Worm (Caenorhabditis elegans) whole organism, L4 larva: ENCODE results near the gene sdz-31.

Experiments
- D1046.2 ChIP-seq: fragments of 200-800 bp; sonication (Bioruptor generic); IDR thresholded peaks from 2 replicates; pipeline ENCODE4 v1.3.6; 2022; ENCODE audit warnings: missing genetic modification characterization, missing compliant biosample characterization
- F26F4.8 ChIP-seq: fragments of 200-800 bp; sonication (Bioruptor generic); conservative IDR thresholded peaks from 2 replicates; pipeline ENCODE4 v1.3.6; 2022; ENCODE audit warnings: missing genetic modification characterization, missing compliant biosample characterization
- T20F7.1 ChIP-seq: fragments of 200-800 bp; sonication (Bioruptor generic); optimal IDR thresholded peaks from 2 replicates; lab custom pipeline; 2018; ENCODE audit warnings: mild to moderate bottlenecking, missing genetic modification characterization, missing compliant biosample characterization
- Y105C5A.15 ChIP-seq: fragments of 200-800 bp; sonication (Bioruptor generic); IDR thresholded peaks from 2 replicates; pipeline ENCODE4 v1.3.6; 2022; ENCODE audit warnings: missing genetic modification characterization, missing compliant biosample characterization
- Y75B8A.6 ChIP-seq: fragments of 200-800 bp; sonication (Bioruptor generic); IDR thresholded peaks from 2 replicates; pipeline ENCODE4 v1.3.6; 2022; ENCODE audit warnings: missing genetic modification reagents, missing genetic modification characterization, missing compliant biosample characterization
- ZK546.5 ChIP-seq, 2 experiments: sonication (generic microtip); optimal IDR thresholded peaks; 2 replicates each; lab custom pipeline; 2017; ENCODE audit warnings: missing biosample characterization in 2 of 2, missing genetic modification characterization in 2 of 2
- aha-1 ChIP-seq: fragments of 150-350 bp; peaks from one replicate; lab custom pipeline; 2014; ENCODE audit warnings: missing biosample characterization, missing genetic modification characterization
- arid-1 ChIP-seq: fragments of 200-800 bp; sonication (Bioruptor generic); conservative IDR thresholded peaks from 2 replicates; pipeline ENCODE4 v1.3.6; 2022; ENCODE audit warnings: missing genetic modification reagents, missing genetic modification characterization, missing compliant biosample characterization
- ceh-82 ChIP-seq: sonication (generic microtip); optimal IDR thresholded peaks from 2 replicates; lab custom pipeline; 2017; ENCODE audit warnings: missing biosample characterization, missing genetic modification characterization
- daf-12 ChIP-seq: fragments of 150-350 bp; optimal IDR thresholded peaks from 2 replicates; lab custom pipeline; 2014; ENCODE audit warnings: missing biosample characterization, missing genetic modification reagents, missing genetic modification characterization
- dmd-6 ChIP-seq: fragments of 200-800 bp; sonication (Bioruptor generic); IDR thresholded peaks from 2 replicates; pipeline ENCODE4 v1.3.6; 2022; ENCODE audit warnings: missing genetic modification reagents, missing genetic modification characterization, missing compliant biosample characterization
- dmd-9 ChIP-seq: fragments of 200-800 bp; sonication (Bioruptor generic); IDR thresholded peaks from 2 replicates; pipeline ENCODE4 v1.3.6; 2022; ENCODE audit warnings: missing genetic modification reagents, missing genetic modification characterization, missing compliant biosample characterization
- dpl-1 ChIP-seq: fragments of 150-350 bp; optimal IDR thresholded peaks from 2 replicates; lab custom pipeline; 2014; ENCODE audit warnings: missing biosample characterization, missing genetic modification reagents, missing genetic modification characterization
- dve-1 ChIP-seq: sonication (generic microtip); optimal IDR thresholded peaks from 2 replicates; lab custom pipeline; 2017; ENCODE audit warnings: antibody characterized with exemption, mild to moderate bottlenecking, missing genetic modification characterization, missing compliant biosample characterization; ENCODE audit not compliant: insufficient read depth
- egl-27 ChIP-seq: sonication (generic microtip); optimal IDR thresholded peaks from 3 replicates; lab custom pipeline; 2017; ENCODE audit warnings: missing biosample characterization, missing genetic modification reagents, missing genetic modification characterization
- fkh-10 ChIP-seq: fragments of 150-350 bp; optimal IDR thresholded peaks from 2 replicates; lab custom pipeline; 2014; ENCODE audit warnings: missing biosample characterization, missing genetic modification reagents, missing genetic modification characterization
- fos-1 ChIP-seq: fragments of 150-350 bp; optimal IDR thresholded peaks from 2 replicates; lab custom pipeline; 2014; ENCODE audit warnings: missing biosample characterization, missing genetic modification characterization
- hlh-11 ChIP-seq: fragments of 200-800 bp; sonication (Bioruptor generic); optimal IDR thresholded peaks from 2 replicates; lab custom pipeline; 2018; ENCODE audit warnings: mild to moderate bottlenecking, missing genetic modification characterization, missing compliant biosample characterization
- hlh-30 ChIP-seq: sonication (generic microtip); optimal IDR thresholded peaks from 2 replicates; lab custom pipeline; 2017; ENCODE audit warnings: antibody characterized with exemption, mild to moderate bottlenecking, missing genetic modification characterization, missing compliant biosample characterization; ENCODE audit not compliant: insufficient read depth
- hmg-1.1 ChIP-seq: fragments of 200-800 bp; sonication (Bioruptor generic); IDR thresholded peaks from 2 replicates; pipeline ENCODE4 v1.3.6; 2022; ENCODE audit warnings: missing genetic modification reagents, missing genetic modification characterization, missing compliant biosample characterization
- lin-38 ChIP-seq: fragments of 200-800 bp; sonication (Bioruptor generic); IDR thresholded peaks from 2 replicates; pipeline ENCODE4 v1.3.6; 2022; ENCODE audit warnings: missing genetic modification reagents, missing genetic modification characterization, missing compliant biosample characterization
- lsy-2 ChIP-seq, 2 experiments: fragments of 150-350 bp in 1 of 2; sonication (generic microtip) in 1 of 2; optimal IDR thresholded peaks; 2 replicates each; lab custom pipeline; 2014 to 2017; ENCODE audit warnings: missing biosample characterization in 2 of 2, missing genetic modification characterization in 2 of 2
- mdl-1 ChIP-seq, 2 experiments: fragments of 150-350 bp in 1 of 2; sonication (generic microtip) in 1 of 2; optimal IDR thresholded peaks; 2 replicates each; lab custom pipeline; 2014 to 2017; ENCODE audit warnings: missing biosample characterization in 2 of 2, missing genetic modification characterization in 2 of 2
- mes-2 ChIP-seq: sonication (generic microtip); optimal IDR thresholded peaks from 2 replicates; lab custom pipeline; 2016; ENCODE audit warnings: missing genotype, mild to moderate bottlenecking, missing genetic modification characterization, missing compliant biosample characterization; ENCODE audit not compliant: poor library complexity, severe bottlenecking
- mxl-3 ChIP-seq: fragments of 200-800 bp; sonication (Bioruptor generic); optimal IDR thresholded peaks from 2 replicates; lab custom pipeline; 2018; ENCODE audit warnings: mild to moderate bottlenecking, missing genetic modification characterization, missing compliant biosample characterization
- nhr-11 ChIP-seq: fragments of 150-350 bp; optimal IDR thresholded peaks from 2 replicates; lab custom pipeline; 2014; ENCODE audit warnings: missing biosample characterization, missing genetic modification characterization
- nhr-237 ChIP-seq: sonication (generic microtip); optimal IDR thresholded peaks from 2 replicates; lab custom pipeline; 2017; ENCODE audit warnings: missing biosample characterization, missing genetic modification characterization
- nhr-28 ChIP-seq: fragments of 150-350 bp; optimal IDR thresholded peaks from 2 replicates; lab custom pipeline; 2014; ENCODE audit warnings: missing biosample characterization, missing genetic modification characterization
- nhr-42 ChIP-seq: fragments of 200-800 bp; sonication (Bioruptor generic); IDR thresholded peaks from 2 replicates; pipeline ENCODE4 v1.3.6; 2022; ENCODE audit warnings: missing genetic modification characterization, missing compliant biosample characterization
- php-3 ChIP-seq: fragments of 200-800 bp; sonication (Bioruptor generic); IDR thresholded peaks from 2 replicates; pipeline ENCODE4 v1.3.6; 2022; ENCODE audit warnings: missing genetic modification reagents, missing genetic modification characterization, missing compliant biosample characterization
- rbr-2 ChIP-seq: sonication (generic microtip); optimal IDR thresholded peaks from 2 replicates; lab custom pipeline; 2016; ENCODE audit warnings: missing genotype, missing genetic modification characterization, missing compliant biosample characterization
- skn-1 ChIP-seq: fragments of 150-350 bp; optimal IDR thresholded peaks from 2 replicates; lab custom pipeline; 2014; ENCODE audit warnings: missing biosample characterization, missing genetic modification characterization
- spr-1 ChIP-seq: sonication (generic microtip); optimal IDR thresholded peaks from 2 replicates; lab custom pipeline; 2016; ENCODE audit warnings: mild to moderate bottlenecking, missing genetic modification characterization, missing compliant biosample characterization
- tag-97 ChIP-seq: fragments of 200-800 bp; sonication (Bioruptor generic); IDR thresholded peaks from 2 replicates; pipeline ENCODE4 v1.3.6; 2022; ENCODE audit warnings: missing genetic modification characterization, missing compliant biosample characterization
- tra-1 ChIP-seq: fragments of 200-800 bp; sonication (Bioruptor generic); IDR thresholded peaks from 2 replicates; pipeline ENCODE4 v1.3.6; 2022; ENCODE audit warnings: missing genetic modification reagents, missing genetic modification characterization, missing compliant biosample characterization
- unc-62 ChIP-seq, 3 experiments: fragments of 150-350 bp in 1 of 3; sonication (generic microtip); optimal IDR thresholded peaks in 2 of 3; peaks in 1 of 3; 1 replicate in 1 of 3; 2 replicates in 2 of 3; lab custom pipeline; 2014 to 2017; ENCODE audit warnings: missing biosample characterization in 3 of 3, missing genetic modification characterization in 3 of 3, missing genetic modification reagents in 3 of 3, missing genotype in 1 of 3
- vab-7 ChIP-seq: fragments of 200-800 bp; sonication (Bioruptor generic); IDR thresholded peaks from 2 replicates; pipeline ENCODE4 v1.3.6; 2022; ENCODE audit warnings: missing genetic modification reagents, missing genetic modification characterization, missing compliant biosample characterization
- zip-11 ChIP-seq: fragments of 200-800 bp; sonication (Bioruptor generic); IDR thresholded peaks from 2 replicates; pipeline ENCODE4 v1.3.6; 2022; ENCODE audit warnings: missing genetic modification characterization, missing compliant biosample characterization
- ztf-11 ChIP-seq: fragments of 150-350 bp; optimal IDR thresholded peaks from 2 replicates; lab custom pipeline; 2014; ENCODE audit warnings: missing biosample characterization, missing genetic modification characterization

sdz-31 gene

DNA sequence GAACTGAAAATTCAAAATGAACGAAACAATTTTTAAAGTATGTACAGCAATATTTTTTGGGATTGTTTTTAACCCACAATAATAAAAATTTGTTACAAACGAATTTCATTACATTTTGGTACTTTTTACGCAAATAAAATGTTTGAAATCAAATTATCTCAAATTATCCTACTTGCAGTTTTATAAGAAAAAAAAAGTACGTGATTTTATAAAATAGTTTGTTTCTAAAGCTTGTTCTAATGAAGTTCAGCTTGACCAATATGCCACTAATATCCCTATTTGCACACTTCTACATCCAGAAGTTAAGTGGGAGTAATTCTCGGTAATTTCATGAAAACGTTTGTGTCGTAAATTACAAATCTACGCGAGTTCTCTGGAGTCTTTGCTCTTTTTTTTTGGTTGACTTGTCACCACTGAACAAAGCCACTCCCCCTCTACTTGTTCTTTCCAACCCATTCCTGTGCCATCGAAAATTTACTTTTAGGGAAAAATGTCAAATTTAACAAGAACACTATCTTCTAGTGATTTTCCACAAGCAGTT lies 36.5 kb upstream of the sdz-31 start, which contains the start of gene sru-8:
sru-8 (plus strand) TSS at position 491 of the 541 bp plus-strand sequence.
- TF ChIP-seq fkh-10 (GFP tag; lab: Kevin White, UChicago), result no peak
- peak in 1 of 2 experiments; percentile 91 for TF ChIP-seq unc-62 (GFP tag; optimal IDR thresholded peaks at IDR 0.05 in 1 of 2; lab: Kevin White, UChicago)
- TF ChIP-seq unc-62 (tag; optimal IDR thresholded peaks at IDR 0.05; lab: Kevin White, UChicago), result no peak

DNA sequence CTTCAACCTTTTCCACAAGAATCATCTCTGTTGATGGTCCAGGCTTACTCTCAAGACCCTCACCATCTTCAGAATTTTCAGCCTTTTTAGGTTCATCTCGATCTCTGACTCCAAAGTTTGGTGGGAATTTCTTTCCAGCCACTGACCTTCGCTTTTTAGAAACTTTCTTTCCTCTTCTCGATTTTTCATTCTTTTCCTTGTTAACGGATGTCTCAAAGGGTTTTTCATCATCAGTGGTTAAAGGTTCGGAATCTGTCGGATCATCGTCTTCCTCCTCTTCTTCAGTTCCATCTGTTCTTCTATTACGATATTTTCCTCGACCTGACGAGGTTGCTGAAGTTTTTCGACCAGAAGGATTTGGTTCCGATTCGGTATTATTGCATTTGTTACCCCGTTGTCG lies 31.4 kb upstream of the sdz-31 start:
- TF ChIP-seq unc-62 (GFP tag; optimal IDR thresholded peaks at IDR 0.05 in 1 of 2; lab: Kevin White, UChicago) (peak in 1 of 2 experiments; percentile 92), unc-62 (tag; optimal IDR thresholded peaks at IDR 0.05; lab: Kevin White, UChicago) (no peak), hlh-30 (tag; lab: Kevin White, UChicago) (no peak), skn-1 (tag; lab: Kevin White, UChicago) (no peak)

ce11 chrV:9853801-9854200 lies 26.2 kb upstream of the sdz-31 start:
- TF ChIP-seq hlh-11 (tag; lab: Kevin White, UChicago) (no peak), daf-12 (tag; lab: Kevin White, UChicago) (no peak), hlh-30 (tag; lab: Kevin White, UChicago) (peak; percentile 43), lsy-2 (tag; optimal IDR thresholded peaks at IDR 0.05; lab: Kevin White, UChicago) (peak in 1 of 2 experiments; percentile 32)

DNA sequence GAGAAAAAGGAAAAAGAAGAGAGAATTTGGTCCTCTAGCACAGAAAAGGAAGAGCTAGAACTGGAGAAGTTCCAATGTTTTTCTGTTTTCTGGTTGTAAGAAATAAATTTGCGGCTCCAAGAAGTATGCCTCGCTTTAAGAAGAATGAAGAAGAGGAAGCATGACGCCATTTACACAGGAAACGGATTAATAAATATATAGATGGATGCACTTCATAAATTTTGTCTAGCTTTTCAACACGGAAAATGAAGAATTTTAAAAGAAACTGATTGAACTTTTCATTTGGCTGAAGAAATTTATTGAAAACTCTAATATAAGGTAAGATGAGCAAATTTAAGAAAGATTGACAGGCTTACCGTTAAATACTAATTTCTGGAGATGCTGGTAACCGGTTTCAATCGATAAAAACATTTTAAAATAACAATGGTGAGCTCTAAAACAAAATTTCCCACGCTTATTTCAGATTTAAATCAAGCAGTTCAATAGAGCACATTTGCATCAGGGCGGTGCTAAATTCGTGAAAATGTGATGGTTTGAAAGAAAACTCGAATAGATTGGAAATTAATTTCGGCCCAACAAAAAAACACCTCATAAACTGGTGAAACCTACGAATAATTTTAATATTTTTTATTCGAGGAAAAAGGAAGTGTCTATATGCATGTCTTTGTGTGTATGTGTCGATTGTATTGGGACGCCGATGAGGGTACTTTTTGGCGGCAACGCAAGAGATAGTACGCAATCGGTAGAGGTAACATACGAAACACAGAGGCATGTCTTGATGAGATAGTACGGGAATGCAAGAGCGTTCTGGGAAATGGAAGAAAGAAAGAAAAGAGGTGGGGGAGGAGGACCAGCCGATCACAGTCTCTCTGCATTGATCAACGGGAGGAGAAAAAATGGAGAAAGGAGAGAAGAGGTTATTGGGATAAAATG lies 23.8 kb upstream of the sdz-31 start:
- TF ChIP-seq mdl-1 (tag; optimal IDR thresholded peaks at IDR 0.05; lab: Kevin White, UChicago) (peak in 1 of 2 experiments; percentile 24), hlh-11 (tag; lab: Kevin White, UChicago) (peak; percentile 48), unc-62 (GFP tag; optimal IDR thresholded peaks at IDR 0.05 in 1 of 2; lab: Kevin White, UChicago) (peak in 1 of 2 experiments; percentile 87), unc-62 (tag; optimal IDR thresholded peaks at IDR 0.05; lab: Kevin White, UChicago) (no peak), ZK546.5 (tag; optimal IDR thresholded peaks at IDR 0.05; lab: Kevin White, UChicago) (no peak), fkh-10 (GFP tag; lab: Kevin White, UChicago) (no peak), lsy-2 (tag; optimal IDR thresholded peaks at IDR 0.05; lab: Kevin White, UChicago) (peak in 1 of 2 experiments; percentile 5), rbr-2 (no peak), fos-1 (no peak), tag-97 (GFP tag; lab: Robert Waterston, UW) (no peak), arid-1 (GFP tag; lab: Robert Waterston, UW) (0 out of 2 replicates have a peak, but pooled peaks have one; percentile 34), ceh-82 (no peak), T20F7.1 (no peak), php-3 (no peak), ztf-11 (tag; lab: Kevin White, UChicago) (no peak), F26F4.8 (GFP tag; lab: Robert Waterston, UW) (no peak), Y105C5A.15 (no peak), nhr-11 (tag; lab: Kevin White, UChicago) (no peak), daf-12 (tag; lab: Kevin White, UChicago) (no peak), zip-11 (GFP tag; lab: Robert Waterston, UW) (no peak), dmd-9 (GFP tag; lab: Robert Waterston, UW) (no peak), nhr-28 (peak; percentile 45), nhr-237 (no peak), mes-2 (tag; lab: Kevin White, UChicago) (peak; percentile 55), nhr-42 (GFP tag; lab: Robert Waterston, UW) (no peak), tra-1 (GFP tag; lab: Robert Waterston, UW) (no peak), D1046.2 (GFP tag; lab: Robert Waterston, UW) (no peak), vab-7 (GFP tag; lab: Robert Waterston, UW) (no peak), lin-38 (GFP tag; lab: Robert Waterston, UW) (peak; percentile 68), dve-1 (peak; percentile 13), egl-27 (tag; lab: Kevin White, UChicago) (no peak), Y75B8A.6 (GFP tag; lab: Robert Waterston, UW) (no peak), dmd-6 (GFP tag; lab: Robert Waterston, UW) (no peak), dpl-1 (peak; percentile 46), aha-1 (tag; lab: Kevin White, UChicago) (peak; percentile 97), hmg-1.1 (GFP tag; lab: Robert Waterston, UW) (peak; percentile 64), spr-1 (tag; lab: Kevin White, UChicago) (peak; percentile 21), mxl-3 (GFP tag; lab: Kevin White, UChicago) (peak; percentile 18)
